Fruit fly (Drosophila melanogaster): ENCODE data around the gene Ufl1.

The Ufl1 gene

DNA sequence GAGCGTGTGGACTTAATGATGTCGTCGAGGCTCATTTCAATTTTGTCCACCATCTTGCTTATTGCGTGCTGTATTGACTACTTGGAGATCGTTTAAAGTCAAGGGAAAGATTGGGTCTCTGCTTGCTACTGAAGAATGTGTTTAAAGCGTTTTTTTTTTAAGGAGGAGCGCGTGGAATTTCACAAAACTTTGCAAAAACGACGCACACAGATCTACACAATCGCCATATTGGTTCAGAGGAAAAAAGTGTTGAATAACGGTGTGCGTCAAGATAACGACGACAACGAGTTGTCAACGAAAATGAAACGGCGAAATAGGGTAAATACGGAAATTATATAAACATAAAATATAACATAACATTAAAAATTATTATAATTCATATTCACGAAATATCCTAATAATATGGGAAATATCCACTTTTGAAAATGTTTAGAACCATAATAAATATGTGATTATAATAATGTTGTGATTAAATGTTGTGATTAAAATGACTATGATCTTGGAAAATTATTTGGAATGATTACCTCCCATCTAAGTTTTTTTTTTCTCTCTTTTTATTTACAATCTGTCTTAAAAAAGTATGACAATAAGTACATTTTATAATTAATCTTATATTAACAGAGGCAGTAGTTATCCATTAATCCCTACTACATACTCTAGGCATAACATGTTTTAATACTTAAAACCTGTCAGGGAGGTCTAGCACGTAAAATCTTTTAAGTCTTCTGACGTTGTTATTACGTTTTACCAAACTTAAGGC is 6.1 kb upstream of the Ufl1 start, which contains the start of gene Ref1:
Ref1 (minus strand) TSS at position 231 of the 760 bp plus-strand sequence.
- TF ChIP-seq CG8478 (optimal IDR thresholded peaks at IDR 0.05): no peak
- TF ChIP-seq CTCF (optimal IDR thresholded peaks at IDR 0.05): no peak

DNA sequence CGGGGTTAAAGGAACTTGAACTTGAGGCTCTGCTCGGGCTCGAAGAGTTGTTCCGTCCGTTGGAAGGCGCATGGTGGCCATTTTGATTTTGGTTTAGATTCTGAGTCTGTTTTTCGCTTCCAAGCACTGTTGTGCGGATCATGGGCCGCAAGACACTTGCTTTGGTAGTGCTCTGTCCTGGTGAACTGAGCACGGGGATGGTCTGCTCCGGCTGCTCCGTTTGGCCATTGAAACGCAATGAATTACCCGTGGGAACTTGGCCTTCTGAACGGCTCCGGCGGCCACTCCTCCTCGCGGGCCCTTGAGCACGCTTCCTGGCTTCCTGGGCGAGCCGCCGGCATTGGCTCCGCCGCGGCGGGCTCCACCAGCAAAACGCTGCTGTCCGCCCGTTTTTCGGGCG is 5.5 kb upstream of the Ufl1 start:
- TF ChIP-seq CG8478 (optimal IDR thresholded peaks at IDR 0.05) (no peak), CTCF (optimal IDR thresholded peaks at IDR 0.05) (no peak)

DNA sequence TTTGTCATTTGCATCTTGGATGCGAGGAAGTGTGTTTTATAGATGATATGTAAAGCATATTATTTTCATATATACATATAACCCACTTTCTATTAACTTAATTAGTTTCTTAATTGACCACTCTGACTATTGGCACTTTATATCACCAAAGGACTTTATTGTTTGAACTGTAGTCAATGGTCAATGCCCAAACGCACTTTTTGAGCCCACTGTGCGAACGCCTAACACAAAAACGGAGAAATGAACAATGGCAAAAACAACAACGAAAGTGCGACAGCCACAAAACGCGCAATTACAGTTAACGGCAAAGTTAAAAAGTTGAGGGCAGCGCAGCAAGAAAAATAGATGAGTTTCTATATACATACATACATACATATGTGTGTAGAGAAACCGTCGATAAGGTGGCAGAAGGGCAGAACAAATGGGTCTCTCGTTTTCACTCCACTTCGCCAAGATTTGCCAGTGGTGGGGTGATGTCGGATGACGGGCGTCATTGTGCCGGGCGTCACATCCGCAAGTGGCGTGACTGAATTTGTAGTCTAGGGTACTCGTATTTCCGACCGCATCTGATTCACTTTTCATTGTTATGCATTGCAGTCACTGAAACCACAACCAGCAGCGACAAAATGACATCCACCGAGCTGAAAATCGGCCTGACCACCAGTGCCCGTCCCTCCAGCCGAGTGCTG is 2.2 kb upstream of the Ufl1 start:
- TF ChIP-seq CG8478 (optimal IDR thresholded peaks at IDR 0.05) (no peak), CTCF (optimal IDR thresholded peaks at IDR 0.05) (no peak)

DNA sequence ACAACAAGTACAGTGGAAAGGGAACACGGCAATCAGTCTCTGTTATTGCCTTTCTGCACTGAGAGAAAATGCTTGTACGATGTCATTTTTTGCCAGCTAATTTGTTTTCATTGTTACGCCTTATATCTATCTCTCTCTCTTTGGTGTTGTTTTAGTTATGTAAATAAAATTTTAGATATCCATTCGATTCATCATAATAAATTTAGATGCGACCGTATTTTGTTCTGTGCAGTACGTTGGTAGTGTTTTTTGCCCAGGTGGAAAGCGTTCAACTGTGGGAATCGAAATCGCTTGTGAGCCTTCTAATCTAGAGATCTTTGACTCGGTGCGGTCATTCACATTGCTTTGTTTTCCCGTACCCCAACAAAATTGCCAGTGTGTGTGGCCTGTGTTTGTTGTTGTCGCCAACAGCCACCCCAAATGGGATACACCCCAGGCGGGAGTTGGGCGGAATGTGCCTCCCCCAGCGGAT is 1.5 kb upstream of the Ufl1 start:
- TF ChIP-seq CTCF (optimal IDR thresholded peaks at IDR 0.05): no peak
- TF ChIP-seq CG8478 (optimal IDR thresholded peaks at IDR 0.05): no peak

DNA sequence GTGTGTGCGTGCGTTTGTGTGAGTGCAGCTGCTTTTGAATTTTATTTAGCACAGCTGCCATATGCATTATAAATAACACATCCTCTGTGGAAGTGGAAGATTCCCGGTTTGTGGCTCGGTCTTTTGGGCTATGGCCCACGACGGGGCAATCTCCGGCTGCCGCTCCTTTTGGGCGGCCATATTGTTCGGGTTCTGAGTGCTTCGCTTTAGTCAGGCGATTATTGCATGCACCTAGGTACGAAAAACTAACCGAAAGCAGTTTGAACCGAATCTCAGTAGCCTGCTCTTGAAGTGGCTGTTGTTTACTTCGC is 818 bp upstream of the Ufl1 start:
- TF ChIP-seq CTCF (optimal IDR thresholded peaks at IDR 0.05) (no peak), CG8478 (optimal IDR thresholded peaks at IDR 0.05) (no peak)

DNA sequence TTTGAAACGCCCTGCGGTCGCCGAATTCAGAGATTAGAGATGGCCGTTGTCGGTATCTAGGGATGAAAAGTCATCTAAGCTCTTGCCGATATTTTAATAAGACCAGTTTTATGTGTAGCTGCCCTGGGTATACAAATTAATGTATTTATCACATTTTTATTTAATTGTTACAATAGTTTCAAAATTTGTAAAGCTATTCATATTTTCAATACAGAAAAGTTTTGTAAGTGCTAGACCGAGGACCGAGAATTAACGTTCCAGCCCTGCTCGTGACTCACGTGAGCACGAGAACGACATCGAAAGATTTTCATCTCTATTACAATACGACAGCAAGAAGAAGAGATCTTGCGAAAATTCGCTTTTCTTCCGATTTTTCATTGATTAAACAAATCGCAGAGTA is 7.2 kb downstream of the Ufl1 start, which contains the start of the genes CG1105 and CG1965:
CG1105 (minus strand) TSS at position 45 of the 400 bp plus-strand sequence.
CG1965 (plus strand) TSS at position 310 of the 400 bp plus-strand sequence.
- TF ChIP-seq CTCF (optimal IDR thresholded peaks at IDR 0.05) (peak in 1 of 2 experiments; percentile 13), CG8478 (optimal IDR thresholded peaks at IDR 0.05) (no peak)

DNA sequence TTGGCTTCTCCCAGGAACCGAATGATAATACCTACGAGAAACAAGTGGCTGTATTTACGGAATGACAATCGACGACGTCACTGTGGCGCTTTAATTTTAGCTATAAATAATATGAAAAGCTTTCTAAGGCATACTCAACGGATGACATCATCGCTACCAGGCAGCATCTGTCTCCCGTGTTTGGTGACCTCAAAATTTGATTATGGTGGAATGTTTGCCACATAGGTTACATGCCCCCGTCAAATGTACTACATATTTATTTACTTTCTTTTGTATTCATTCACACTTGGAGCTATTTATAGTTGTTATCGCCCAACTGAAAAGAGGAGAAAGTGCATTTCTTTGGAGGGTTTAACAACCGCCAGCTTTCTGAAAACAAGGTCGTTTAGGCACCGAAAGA is 8.0 kb downstream of the Ufl1 start:
- TF ChIP-seq CTCF (optimal IDR thresholded peaks at IDR 0.05) (no peak), CG8478 (optimal IDR thresholded peaks at IDR 0.05) (no peak)

DNA sequence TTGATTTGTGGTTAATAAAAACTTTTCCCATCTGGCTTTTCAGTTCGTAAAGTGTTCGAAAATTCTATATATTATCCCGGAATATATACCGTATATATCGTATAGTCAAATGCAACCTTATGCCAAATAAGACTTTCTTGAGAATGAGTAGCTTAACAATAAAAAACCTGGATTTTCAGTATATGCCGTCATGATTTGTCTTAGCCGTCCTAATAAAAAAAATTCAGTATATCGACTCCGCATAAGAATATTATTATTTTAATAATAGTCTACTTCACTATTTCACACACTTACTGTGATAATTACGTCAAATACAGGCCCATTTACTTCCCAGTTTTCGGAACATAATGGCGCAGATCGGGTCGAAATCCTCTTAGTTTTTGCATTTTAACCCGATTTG is 12.4 kb downstream of the Ufl1 start, which contains the start of gene Mst84B:
Mst84B (plus strand) TSS at position 301 of the 400 bp plus-strand sequence.
- TF ChIP-seq CTCF (optimal IDR thresholded peaks at IDR 0.05) (no peak), CG8478 (optimal IDR thresholded peaks at IDR 0.05) (no peak)

DNA sequence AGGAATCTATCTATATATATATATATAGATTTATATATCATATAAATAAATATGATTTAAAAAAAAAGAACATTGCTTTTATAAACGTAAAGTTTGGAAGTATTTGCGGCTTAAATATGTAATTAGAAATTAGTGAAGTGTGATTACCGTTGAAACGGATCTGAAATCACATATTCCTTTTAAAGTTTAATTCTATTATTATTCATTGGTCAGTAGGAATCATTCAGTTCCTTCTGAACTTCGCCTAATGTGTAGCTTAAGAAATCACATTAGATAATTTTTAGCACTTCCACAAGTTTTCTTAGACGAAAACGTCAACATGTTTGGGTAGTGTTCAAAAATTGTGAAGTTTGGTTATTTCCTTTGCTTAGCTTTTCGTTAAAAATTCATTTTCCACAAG is 13.8 kb downstream of the Ufl1 start, which contains the start of gene djl:
djl (plus strand) TSS at position 301 of the 400 bp plus-strand sequence.
- TF ChIP-seq CTCF (optimal IDR thresholded peaks at IDR 0.05): no peak
- TF ChIP-seq CG8478 (optimal IDR thresholded peaks at IDR 0.05): no peak

DNA sequence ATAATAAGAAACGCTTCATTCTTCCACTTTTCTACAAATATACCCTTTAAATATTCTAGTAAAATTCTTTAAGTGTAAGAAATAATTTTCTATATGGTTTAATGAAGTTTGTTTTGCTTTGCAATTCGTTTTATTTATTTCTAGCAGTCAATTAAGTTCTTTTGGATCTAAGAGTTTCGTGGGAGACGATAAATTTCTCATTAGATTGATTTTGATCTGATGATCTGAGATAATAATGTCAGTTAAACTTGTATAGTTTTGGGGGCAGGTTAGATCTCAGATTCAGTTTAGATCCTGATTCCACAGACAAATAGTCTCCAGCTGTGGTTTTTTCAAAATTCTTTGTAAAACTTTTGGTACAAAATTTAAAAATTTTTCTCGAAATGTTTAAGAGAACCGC is 15.2 kb downstream of the Ufl1 start, which contains the start of gene dj:
dj (plus strand) TSS at position 301 of the 400 bp plus-strand sequence.
- TF ChIP-seq CG8478 (optimal IDR thresholded peaks at IDR 0.05) (no peak), CTCF (optimal IDR thresholded peaks at IDR 0.05) (no peak)

DNA sequence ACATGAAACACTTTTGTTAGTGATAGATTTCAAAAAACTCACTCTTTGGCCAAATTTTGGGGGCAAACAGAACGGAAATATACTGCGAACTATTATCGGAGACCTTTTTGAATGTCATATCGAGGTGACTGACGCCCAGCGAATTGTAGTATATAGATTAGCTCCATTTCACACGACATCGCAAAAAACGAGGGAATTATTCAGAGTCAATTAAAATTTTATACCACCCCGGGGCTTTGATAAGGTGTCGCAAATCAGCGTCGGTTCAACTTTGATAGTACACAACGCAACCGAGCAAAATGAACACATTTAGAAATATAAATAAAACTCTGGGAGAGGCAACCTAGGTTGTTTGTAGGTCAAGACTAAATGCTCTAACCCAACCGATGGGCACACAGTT is 16.2 kb downstream of the Ufl1 start:
- TF ChIP-seq CTCF (optimal IDR thresholded peaks at IDR 0.05): no peak
- no peak for TF ChIP-seq CG8478 (optimal IDR thresholded peaks at IDR 0.05)

DNA sequence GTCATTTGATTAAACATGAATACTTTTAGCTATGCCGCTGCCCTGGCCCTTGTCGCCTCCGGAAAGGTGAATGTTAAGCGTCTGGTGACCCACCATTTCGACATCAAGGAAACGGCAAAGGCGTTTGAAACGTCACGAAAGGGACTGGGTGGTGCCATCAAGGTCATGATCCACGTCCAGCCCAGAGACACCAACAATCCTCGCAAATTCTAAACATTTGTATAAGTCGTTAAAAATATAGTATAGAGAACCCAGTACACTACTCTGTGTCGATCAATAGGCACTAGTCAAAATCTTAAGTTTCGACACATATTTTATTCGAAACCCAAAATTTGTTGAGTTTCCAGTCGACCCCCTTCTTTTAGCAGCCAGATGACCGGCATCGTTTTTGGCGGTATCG is 20.0 kb downstream of the Ufl1 start, which contains the start of gene CG1979:
CG1979 (plus strand) TSS at position 301 of the 400 bp plus-strand sequence.
- TF ChIP-seq CTCF (optimal IDR thresholded peaks at IDR 0.05) (no peak), CG8478 (optimal IDR thresholded peaks at IDR 0.05) (no peak)

DNA sequence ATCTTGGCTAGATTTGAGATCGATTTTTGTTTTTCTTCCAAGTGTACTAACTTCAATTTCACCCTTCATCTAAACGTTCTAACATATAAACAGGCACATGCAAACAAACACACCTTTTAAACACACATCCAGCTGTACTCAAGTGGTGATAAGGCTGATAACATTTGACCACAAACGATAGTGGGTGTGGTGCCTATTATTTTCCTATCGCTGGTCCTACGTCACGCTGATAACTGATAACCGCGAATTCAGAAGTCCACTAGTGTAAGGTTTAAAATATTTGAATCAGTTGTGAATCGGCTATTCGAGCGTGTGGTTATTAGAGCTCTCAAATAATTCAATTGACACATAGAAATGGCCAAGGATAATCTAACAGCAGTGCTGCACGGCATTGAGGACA is 22.0 kb downstream of the Ufl1 start, which contains the start of gene Sodh1:
Sodh1 (plus strand) TSS at position 94 of the 400 bp plus-strand sequence.
- TF ChIP-seq CG8478 (optimal IDR thresholded peaks at IDR 0.05) (no peak), CTCF (optimal IDR thresholded peaks at IDR 0.05) (no peak)

DNA sequence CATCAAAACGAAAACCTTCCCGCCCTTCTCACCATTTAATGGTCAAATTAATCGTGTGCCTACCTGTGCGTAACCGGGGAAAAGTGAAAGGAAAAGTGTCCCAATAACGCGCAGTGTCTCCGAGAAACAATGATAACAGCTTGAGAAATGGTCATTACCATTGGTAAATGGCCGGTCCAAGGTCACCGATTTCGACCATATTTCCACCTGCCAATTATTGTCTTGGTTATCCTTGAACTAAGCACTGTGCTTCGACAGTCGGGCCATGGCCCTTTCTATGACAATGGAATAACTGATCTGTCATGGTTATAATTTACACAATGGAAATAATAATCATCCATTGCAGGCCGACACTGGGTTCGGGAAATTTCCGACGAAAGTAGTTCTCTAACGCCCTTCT is 30.2 kb downstream of the Ufl1 start:
- TF ChIP-seq CTCF (optimal IDR thresholded peaks at IDR 0.05) (no peak), CG8478 (optimal IDR thresholded peaks at IDR 0.05) (no peak)

DNA sequence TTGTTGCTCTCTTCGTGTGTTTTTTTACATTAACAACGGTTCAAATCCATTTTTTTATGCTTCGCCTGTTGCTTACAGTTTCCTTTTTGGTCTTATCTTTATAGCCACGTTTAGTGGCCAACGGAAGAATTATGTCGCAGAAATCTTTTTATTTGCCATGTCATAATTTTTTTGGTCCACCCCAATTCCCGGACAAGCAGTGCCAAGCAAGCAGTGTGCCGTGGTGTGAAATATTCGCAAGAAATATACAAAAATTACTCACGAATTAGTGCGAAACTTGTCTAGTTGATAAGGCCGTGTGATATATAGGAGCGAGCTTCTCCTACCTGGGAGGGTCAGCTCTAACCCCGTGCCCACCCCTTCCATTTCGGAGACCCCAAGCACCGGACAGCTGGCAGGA is 33.4 kb downstream of the Ufl1 start:
- TF ChIP-seq CG8478 (optimal IDR thresholded peaks at IDR 0.05): no peak
- TF ChIP-seq CTCF (optimal IDR thresholded peaks at IDR 0.05): no peak

Data from S2 (cell line).